Worm (Caenorhabditis elegans) whole organism, L3 larva: ENCODE results near the gene F25B4.4.

ENCODE experiments used
- ZK546.5 ChIP-seq: sonication (generic microtip); optimal IDR thresholded peaks from 2 replicates; lab custom pipeline; 2017; ENCODE audit warnings: missing biosample characterization, missing genetic modification characterization
- aly-2 ChIP-seq: fragments of 150-350 bp; optimal IDR thresholded peaks from 2 replicates; lab custom pipeline; 2014; ENCODE audit warnings: missing biosample characterization, missing genetic modification characterization

DNA sequence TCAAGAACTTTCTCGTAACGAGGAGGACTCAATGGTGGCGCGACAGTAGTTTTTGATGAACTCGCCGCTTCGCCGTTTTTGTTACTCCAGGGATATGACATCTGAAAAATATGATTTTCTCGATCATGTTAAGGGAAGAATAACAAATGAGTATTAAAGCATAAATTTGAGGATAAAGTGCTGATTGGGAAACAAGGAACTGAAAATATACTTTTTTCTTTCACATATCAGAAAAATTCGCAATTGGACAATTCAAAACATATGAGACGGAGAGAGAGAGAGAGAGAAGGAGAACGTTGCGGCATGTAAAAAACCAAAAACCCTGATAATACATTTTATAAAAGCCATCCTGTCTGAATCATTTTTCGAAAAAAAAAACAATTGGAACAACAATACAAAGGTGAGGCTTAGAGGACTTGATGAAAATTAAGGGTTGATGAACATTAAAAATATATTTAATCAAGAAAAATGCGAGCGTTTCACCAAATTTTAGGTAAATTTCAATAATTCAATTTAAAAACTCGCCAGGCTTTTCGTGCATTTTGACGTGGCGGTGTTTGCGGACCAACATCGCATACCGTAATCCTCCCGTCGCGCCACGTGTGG is 24.0 kb upstream of the F25B4.4 start, which contains the start of the genes mut-14 and C14C11.2:
- TF ChIP-seq aly-2 (tag; lab: Kevin White, UChicago) (no peak), ZK546.5 (tag; lab: Kevin White, UChicago) (no peak)
